Worm (Caenorhabditis elegans) whole organism, L1 larva: ENCODE measurements around the gene srbc-78.

Source experiments
- F16B12.6 ChIP-seq: fragments of 150-350 bp; optimal IDR thresholded peaks from 2 replicates; lab custom pipeline; 2014; ENCODE audit warnings: missing biosample characterization, missing genetic modification characterization
- aha-1 ChIP-seq: fragments of 150-350 bp; optimal IDR thresholded peaks from 2 replicates; lab custom pipeline; 2014; ENCODE audit warnings: missing biosample characterization, missing genetic modification characterization
- alr-1 ChIP-seq: fragments of 200-800 bp; sonication (Bioruptor generic); optimal IDR thresholded peaks from 2 replicates; lab custom pipeline; 2018; ENCODE audit warnings: borderline replicate concordance, mild to moderate bottlenecking, missing genetic modification characterization, missing compliant biosample characterization
- aly-2 ChIP-seq: fragments of 150-350 bp; optimal IDR thresholded peaks from 2 replicates; lab custom pipeline; 2014; ENCODE audit warnings: missing biosample characterization, missing genetic modification characterization
- ceh-82 ChIP-seq, 3 experiments: fragments of 150-350 bp in 1 of 3; sonication (generic microtip) in 2 of 3; optimal IDR thresholded peaks; 2 replicates each; lab custom pipeline; 2014 to 2017; ENCODE audit warnings: missing biosample characterization in 3 of 3, missing genetic modification characterization in 3 of 3
- ceh-90 ChIP-seq: sonication (generic microtip); optimal IDR thresholded peaks from 2 replicates; lab custom pipeline; 2016; ENCODE audit warnings: missing genetic modification characterization, missing compliant biosample characterization
- ces-1 ChIP-seq: fragments of 150-350 bp; optimal IDR thresholded peaks from 2 replicates; lab custom pipeline; 2014; ENCODE audit warnings: missing biosample characterization, missing genetic modification reagents, missing genetic modification characterization
- dpl-1 ChIP-seq, 3 experiments: fragments of 150-350 bp in 2 of 3; sonication (generic microtip) in 1 of 3; optimal IDR thresholded peaks; 2 replicates each; lab custom pipeline; 2014 to 2017; ENCODE audit warnings: missing biosample characterization in 3 of 3, missing genetic modification characterization in 3 of 3, missing genetic modification reagents in 3 of 3
- dsc-1 ChIP-seq: sonication (generic microtip); optimal IDR thresholded peaks from 2 replicates; lab custom pipeline; 2016; ENCODE audit warnings: mild to moderate bottlenecking, missing genetic modification characterization, missing compliant biosample characterization
- efl-1 ChIP-seq, 4 experiments: fragments of 150-350 bp; optimal IDR thresholded peaks in 3 of 4; peaks in 1 of 4; 1 replicate in 1 of 4; 2 replicates in 3 of 4; lab custom pipeline; 2014; ENCODE audit warnings: missing biosample characterization in 2 of 4, missing genetic modification characterization in 2 of 4, missing genetic modification reagents in 2 of 4
- egl-13 ChIP-seq: sonication (generic microtip); optimal IDR thresholded peaks from 2 replicates; lab custom pipeline; 2016; ENCODE audit warnings: missing genotype, missing genetic modification reagents, missing genetic modification characterization, missing compliant biosample characterization
- ets-5 ChIP-seq: fragments of 200-800 bp; sonication (Bioruptor generic); IDR thresholded peaks from 2 replicates; pipeline ENCODE4 v1.3.6; 2022; ENCODE audit warnings: missing genetic modification characterization, missing compliant biosample characterization
- grh-1 ChIP-seq: fragments of 200-800 bp; sonication (Bioruptor generic); IDR thresholded peaks from 2 replicates; pipeline ENCODE4 v1.3.6; 2022; ENCODE audit warnings: missing genetic modification reagents, missing genetic modification characterization, missing compliant biosample characterization
- hpl-2 ChIP-seq: fragments of 150-350 bp; optimal IDR thresholded peaks from 2 replicates; lab custom pipeline; 2014; ENCODE audit warnings: missing biosample characterization, missing genetic modification reagents, missing genetic modification characterization
- irx-1 ChIP-seq: sonication (generic microtip); optimal IDR thresholded peaks from 2 replicates; lab custom pipeline; 2016; ENCODE audit warnings: missing genetic modification characterization, missing compliant biosample characterization
- lin-14 ChIP-seq: fragments of 200-800 bp; sonication (Bioruptor generic); optimal IDR thresholded peaks from 2 replicates; lab custom pipeline; 2018; ENCODE audit warnings: mild to moderate bottlenecking, missing genetic modification characterization, moderate library complexity, missing compliant biosample characterization
- lin-35 ChIP-seq, 2 experiments: fragments of 150-350 bp; optimal IDR thresholded peaks; 2 replicates each; lab custom pipeline; 2014; ENCODE audit warnings: missing biosample characterization in 2 of 2, missing genetic modification characterization in 2 of 2, missing genetic modification reagents in 2 of 2
- lsy-2 ChIP-seq, 2 experiments: fragments of 150-350 bp; optimal IDR thresholded peaks; 2 replicates each; lab custom pipeline; 2014; ENCODE audit warnings: missing biosample characterization in 2 of 2, missing genetic modification characterization in 2 of 2
- mdl-1 ChIP-seq, 2 experiments: fragments of 150-350 bp; optimal IDR thresholded peaks; 2 replicates each; lab custom pipeline; 2014 to 2017; ENCODE audit warnings: missing biosample characterization in 2 of 2, missing genetic modification characterization in 2 of 2, inconsistent platforms in 1 of 2
- mep-1 ChIP-seq: fragments of 150-350 bp; optimal IDR thresholded peaks from 2 replicates; lab custom pipeline; 2014; ENCODE audit warnings: missing biosample characterization, missing genetic modification characterization
- nhr-20 ChIP-seq: sonication (generic microtip); optimal IDR thresholded peaks from 2 replicates; lab custom pipeline; 2016; ENCODE audit warnings: mild to moderate bottlenecking, missing genetic modification characterization, missing compliant biosample characterization
- nhr-237 ChIP-seq: fragments of 150-350 bp; optimal IDR thresholded peaks from 2 replicates; lab custom pipeline; 2014; ENCODE audit warnings: missing biosample characterization, missing genetic modification characterization
- nhr-47 ChIP-seq: sonication (generic microtip); optimal IDR thresholded peaks from 2 replicates; lab custom pipeline; 2016; ENCODE audit warnings: mild to moderate bottlenecking, missing genetic modification characterization, moderate library complexity, missing compliant biosample characterization
- nhr-71 ChIP-seq: sonication (generic microtip); optimal IDR thresholded peaks from 2 replicates; lab custom pipeline; 2016; ENCODE audit warnings: mild to moderate bottlenecking, missing genetic modification characterization, moderate library complexity, missing compliant biosample characterization
- nhr-76 ChIP-seq: sonication (generic microtip); optimal IDR thresholded peaks from 2 replicates; lab custom pipeline; 2017; ENCODE audit warnings: missing biosample characterization, missing genetic modification characterization
- nhr-84 ChIP-seq: sonication (generic microtip); optimal IDR thresholded peaks from 2 replicates; lab custom pipeline; 2017; ENCODE audit warnings: missing biosample characterization, missing genetic modification characterization
- nhr-85 ChIP-seq: sonication (generic microtip); peaks from one replicate; lab custom pipeline; 2016; ENCODE audit warnings: missing genetic modification characterization, inconsistent platforms, missing compliant biosample characterization
- nhr-90 ChIP-seq: sonication (generic microtip); optimal IDR thresholded peaks from 2 replicates; lab custom pipeline; 2016; ENCODE audit warnings: mild to moderate bottlenecking, missing genetic modification characterization, missing compliant biosample characterization; ENCODE audit not compliant: poor library complexity
- pag-3 ChIP-seq: sonication (generic microtip); optimal IDR thresholded peaks from 2 replicates; lab custom pipeline; 2017; ENCODE audit warnings: missing genetic modification characterization, mild to moderate bottlenecking, missing compliant biosample characterization, antibody characterized with exemption, borderline replicate concordance; ENCODE audit not compliant: insufficient read depth
- pqm-1 ChIP-seq: sonication (generic microtip); optimal IDR thresholded peaks from 3 replicates; lab custom pipeline; 2017; ENCODE audit warnings: missing biosample characterization, missing genetic modification characterization
- rnt-1 ChIP-seq: sonication (generic microtip); optimal IDR thresholded peaks from 2 replicates; lab custom pipeline; 2016; ENCODE audit warnings: mild to moderate bottlenecking, missing genetic modification characterization, moderate library complexity, missing compliant biosample characterization
- snpc-4 ChIP-seq: fragments of 150-350 bp; optimal IDR thresholded peaks from 2 replicates; lab custom pipeline; 2014; ENCODE audit warnings: missing biosample characterization, missing genetic modification characterization
- snu-23 ChIP-seq: sonication (generic microtip); optimal IDR thresholded peaks from 2 replicates; lab custom pipeline; 2016; ENCODE audit warnings: missing genetic modification characterization, missing compliant biosample characterization
- sox-4 ChIP-seq: sonication (generic microtip); optimal IDR thresholded peaks from 2 replicates; lab custom pipeline; 2016; ENCODE audit warnings: missing genetic modification characterization, missing compliant biosample characterization
- sptf-1 ChIP-seq: fragments of 150-350 bp; optimal IDR thresholded peaks from 2 replicates; lab custom pipeline; 2014; ENCODE audit warnings: missing biosample characterization, missing genetic modification characterization
- sup-37 ChIP-seq: fragments of 200-800 bp; sonication (Bioruptor generic); optimal IDR thresholded peaks from 2 replicates; lab custom pipeline; 2018; ENCODE audit warnings: mild to moderate bottlenecking, missing genetic modification characterization, missing compliant biosample characterization
- swsn-7 ChIP-seq: sonication (generic microtip); optimal IDR thresholded peaks from 2 replicates; lab custom pipeline; 2016; ENCODE audit warnings: missing genetic modification characterization, missing compliant biosample characterization
- tlp-1 ChIP-seq: fragments of 150-350 bp; optimal IDR thresholded peaks from 2 replicates; lab custom pipeline; 2014; ENCODE audit warnings: missing biosample characterization, missing genetic modification characterization
- unc-62 ChIP-seq: fragments of 150-350 bp; optimal IDR thresholded peaks from 2 replicates; lab custom pipeline; 2014; ENCODE audit warnings: missing biosample characterization, missing genetic modification reagents, missing genetic modification characterization
- unc-98 ChIP-seq: fragments of 200-800 bp; sonication (Bioruptor generic); IDR thresholded peaks from 2 replicates; pipeline ENCODE4 v1.3.6; 2022; ENCODE audit warnings: missing genetic modification characterization, missing compliant biosample characterization
- xbp-1 ChIP-seq: sonication (generic microtip); optimal IDR thresholded peaks from 2 replicates; lab custom pipeline; 2016; ENCODE audit warnings: missing genetic modification characterization, missing compliant biosample characterization
- ztf-11 ChIP-seq, 2 experiments: sonication (generic microtip); optimal IDR thresholded peaks; 2 replicates each; lab custom pipeline; 2016 to 2017; ENCODE audit warnings: missing genetic modification characterization in 2 of 2, missing biosample characterization in 1 of 2, missing compliant biosample characterization in 1 of 2
- ztf-4 ChIP-seq: fragments of 150-350 bp; optimal IDR thresholded peaks from 2 replicates; lab custom pipeline; 2014; ENCODE audit warnings: missing biosample characterization, missing genetic modification characterization

Gene srbc-78

ce11 chrV:20492385-20492784 lies 3.4 kb upstream of the srbc-78 start, which contains the start of gene srbc-79:
srbc-79 (minus strand) TSS chrV:20492485.
- no peak for TF ChIP-seq tlp-1 (tag; lab: Kevin White, UChicago)
- peak; percentile 19 for TF ChIP-seq nhr-85 (tag; lab: Kevin White, UChicago)

DNA sequence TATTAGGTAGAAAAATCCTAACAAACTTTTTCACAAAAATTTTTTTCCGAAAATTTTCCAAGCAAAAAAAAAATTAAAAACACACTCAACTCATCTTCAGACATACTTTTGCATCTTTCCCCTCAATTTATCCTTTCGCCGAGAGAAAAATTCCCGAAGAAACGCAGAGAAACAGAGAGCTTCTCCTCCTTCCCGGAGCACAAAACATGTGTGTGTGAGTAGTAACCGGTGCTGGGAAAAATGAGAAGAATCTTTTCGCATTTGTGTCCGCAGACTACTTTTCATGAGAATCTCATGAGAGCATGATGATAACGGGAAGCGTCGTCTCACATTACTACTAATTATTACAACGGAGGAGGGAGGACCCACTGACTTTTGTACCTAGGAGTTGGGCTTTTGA lies 2.5 kb downstream of the srbc-78 start:
- TF ChIP-seq ceh-82 (tag; optimal IDR thresholded peaks at IDR 0.05; lab: Kevin White, UChicago) = no peak
- peak; percentile 5 for TF ChIP-seq nhr-47 (tag; lab: Kevin White, UChicago)
- TF ChIP-seq nhr-237 = no peak
- TF ChIP-seq swsn-7 (tag; lab: Kevin White, UChicago) = peak; percentile 17
- TF ChIP-seq snpc-4 (tag; lab: Kevin White, UChicago) = no peak
- peak; percentile 16; the same call in 1 of the 2 replicates for TF ChIP-seq unc-98 (GFP tag; lab: Robert Waterston, UW)
- TF ChIP-seq ztf-4 (tag; lab: Kevin White, UChicago) = no peak
- TF ChIP-seq hpl-2 (GFP tag; lab: Kevin White, UChicago) = no peak
- no peak for TF ChIP-seq dpl-1 (GFP tag; optimal IDR thresholded peaks at IDR 0.05; lab: Kevin White, UChicago)
- peak; percentile 41 for TF ChIP-seq mep-1 (tag; lab: Kevin White, UChicago)
- TF ChIP-seq sup-37 (GFP tag; lab: Kevin White, UChicago) = no peak
- no peak for TF ChIP-seq pag-3
- TF ChIP-seq sox-4 (tag; lab: Kevin White, UChicago) = no peak
- TF ChIP-seq F16B12.6 = no peak
- no peak for TF ChIP-seq pqm-1 (tag; lab: Kevin White, UChicago)
- peak; percentile 85 for TF ChIP-seq dsc-1
- TF ChIP-seq ceh-90 (tag; lab: Kevin White, UChicago) = no peak
- peak in 1 of 2 experiments; percentile 21 for TF ChIP-seq mdl-1 (tag; optimal IDR thresholded peaks at IDR 0.05; lab: Kevin White, UChicago)
- TF ChIP-seq aly-2 (tag; lab: Kevin White, UChicago) = no peak
- TF ChIP-seq tlp-1 (tag; lab: Kevin White, UChicago) = no peak
- TF ChIP-seq lin-14 = peak; percentile 67
- TF ChIP-seq nhr-76 = no peak
- no peak for TF ChIP-seq ces-1 (GFP tag; lab: Kevin White, UChicago)
- peak in 1 of 2 experiments; percentile 36 for TF ChIP-seq lsy-2 (tag; optimal IDR thresholded peaks at IDR 0.05; lab: Kevin White, UChicago)
- TF ChIP-seq aha-1 = no peak
- no peak for TF ChIP-seq nhr-90 (tag; lab: Kevin White, UChicago)
- TF ChIP-seq ztf-11 (tag; optimal IDR thresholded peaks at IDR 0.05; lab: Kevin White, UChicago) = no peak
- TF ChIP-seq sptf-1 = no peak
- TF ChIP-seq nhr-84 (tag; lab: Kevin White, UChicago) = no peak
- TF ChIP-seq rnt-1 = peak; percentile 73
- no peak for TF ChIP-seq grh-1 (GFP tag; lab: Robert Waterston, UW)
- TF ChIP-seq egl-13 (tag; lab: Kevin White, UChicago) = no peak
- TF ChIP-seq lin-35 (GFP tag; optimal IDR thresholded peaks at IDR 0.05; lab: Kevin White, UChicago) = no peak
- peak; percentile 46 for TF ChIP-seq snu-23 (GFP tag; lab: Kevin White, UChicago)
- TF ChIP-seq ets-5 (GFP tag; lab: Robert Waterston, UW) = no peak
- TF ChIP-seq nhr-20 (tag; lab: Kevin White, UChicago) = peak; percentile 3
- no peak for TF ChIP-seq xbp-1 (tag; lab: Kevin White, UChicago)
- TF ChIP-seq irx-1 (tag; lab: Kevin White, UChicago) = no peak
- TF ChIP-seq unc-62 (GFP tag; lab: Kevin White, UChicago) = no peak
- no peak for TF ChIP-seq alr-1 (tag; lab: Kevin White, UChicago)
- TF ChIP-seq efl-1 (optimal IDR thresholded peaks at IDR 0.05; lab: Kevin White, UChicago) = peak in 1 of 2 experiments; percentile 14
- TF ChIP-seq efl-1 (GFP tag; optimal IDR thresholded peaks at IDR 0.05 in 1 of 2; lab: Kevin White, UChicago) = peak in 1 of 2 experiments; percentile 27
- TF ChIP-seq nhr-71 (tag; lab: Kevin White, UChicago) = peak; percentile 58
